Worm (Caenorhabditis elegans) whole organism, L1 larva: Measurements from ENCODE around the gene F46B6.10.
A peak's percentile ranks its signal among the peaks of the same experiment; 100 is the strongest.

Source experiments
- C04F5.9 ChIP-seq: sonication (generic microtip); optimal IDR thresholded peaks from 2 replicates; lab custom pipeline; 2016; ENCODE audit warnings: missing genetic modification characterization, missing compliant biosample characterization
- C16A3.4 ChIP-seq: fragments of 150-350 bp; optimal IDR thresholded peaks from 2 replicates; lab custom pipeline; 2014; ENCODE audit warnings: missing biosample characterization, missing genetic modification characterization
- C34B4.2 ChIP-seq: sonication (generic microtip); optimal IDR thresholded peaks from 2 replicates; lab custom pipeline; 2017; ENCODE audit warnings: mild to moderate bottlenecking, missing genetic modification characterization, missing compliant biosample characterization
- F16B12.6 ChIP-seq: fragments of 150-350 bp; optimal IDR thresholded peaks from 2 replicates; lab custom pipeline; 2014; ENCODE audit warnings: missing biosample characterization, missing genetic modification characterization
- Y116A8C.19 ChIP-seq: sonication (generic microtip); optimal IDR thresholded peaks from 2 replicates; lab custom pipeline; 2016; ENCODE audit warnings: missing compliant biosample characterization, missing genetic modification characterization, borderline replicate concordance
- aha-1 ChIP-seq: fragments of 150-350 bp; optimal IDR thresholded peaks from 2 replicates; lab custom pipeline; 2014; ENCODE audit warnings: missing biosample characterization, missing genetic modification characterization
- alr-1 ChIP-seq: fragments of 200-800 bp; sonication (Bioruptor generic); optimal IDR thresholded peaks from 2 replicates; lab custom pipeline; 2018; ENCODE audit warnings: borderline replicate concordance, mild to moderate bottlenecking, missing genetic modification characterization, missing compliant biosample characterization
- blmp-1 ChIP-seq: fragments of 150-350 bp; optimal IDR thresholded peaks from 2 replicates; lab custom pipeline; 2014; ENCODE audit warnings: missing biosample characterization, missing genetic modification characterization
- ceh-63 ChIP-seq: fragments of 200-800 bp; sonication (Bioruptor generic); optimal IDR thresholded peaks from 2 replicates; lab custom pipeline; 2018; ENCODE audit warnings: mild to moderate bottlenecking, missing genetic modification characterization, missing compliant biosample characterization
- ceh-8 ChIP-seq: fragments of 200-800 bp; sonication (Bioruptor generic); optimal IDR thresholded peaks from 2 replicates; lab custom pipeline; 2018; ENCODE audit warnings: mild to moderate bottlenecking, missing genetic modification characterization, moderate library complexity, missing compliant biosample characterization
- ceh-82 ChIP-seq, 3 experiments: fragments of 150-350 bp in 1 of 3; sonication (generic microtip) in 2 of 3; optimal IDR thresholded peaks; 2 replicates each; lab custom pipeline; 2014 to 2017; ENCODE audit warnings: missing biosample characterization in 3 of 3, missing genetic modification characterization in 3 of 3
- ceh-88 ChIP-seq: fragments of 200-800 bp; sonication (Bioruptor generic); IDR thresholded peaks from 2 replicates; pipeline ENCODE4 v1.3.6; 2022; ENCODE audit warnings: missing genetic modification characterization, missing compliant biosample characterization
- ceh-90 ChIP-seq: sonication (generic microtip); optimal IDR thresholded peaks from 2 replicates; lab custom pipeline; 2016; ENCODE audit warnings: missing genetic modification characterization, missing compliant biosample characterization
- efl-1 ChIP-seq, 4 experiments: fragments of 150-350 bp; optimal IDR thresholded peaks in 3 of 4; peaks in 1 of 4; 1 replicate in 1 of 4; 2 replicates in 3 of 4; lab custom pipeline; 2014; ENCODE audit warnings: missing biosample characterization in 2 of 4, missing genetic modification characterization in 2 of 4, missing genetic modification reagents in 2 of 4
- egl-13 ChIP-seq: sonication (generic microtip); optimal IDR thresholded peaks from 2 replicates; lab custom pipeline; 2016; ENCODE audit warnings: missing genotype, missing genetic modification reagents, missing genetic modification characterization, missing compliant biosample characterization
- egl-27 ChIP-seq, 2 experiments: fragments of 150-350 bp in 1 of 2; sonication (generic microtip); optimal IDR thresholded peaks; 3 replicates each; lab custom pipeline; 2017 to 2018; ENCODE audit warnings: missing biosample characterization in 2 of 2, missing genetic modification characterization in 2 of 2, missing genetic modification reagents in 2 of 2
- fkh-10 ChIP-seq: sonication (generic microtip); optimal IDR thresholded peaks from 2 replicates; lab custom pipeline; 2017; ENCODE audit warnings: missing biosample characterization, missing genetic modification reagents, missing genetic modification characterization
- fkh-8 ChIP-seq: sonication (generic microtip); optimal IDR thresholded peaks from 2 replicates; lab custom pipeline; 2016; ENCODE audit warnings: mild to moderate bottlenecking, missing genetic modification characterization, missing compliant biosample characterization
- fos-1 ChIP-seq: fragments of 150-350 bp; optimal IDR thresholded peaks from 2 replicates; lab custom pipeline; 2014; ENCODE audit warnings: missing biosample characterization, missing genetic modification characterization
- grh-1 ChIP-seq: fragments of 200-800 bp; sonication (Bioruptor generic); IDR thresholded peaks from 2 replicates; pipeline ENCODE4 v1.3.6; 2022; ENCODE audit warnings: missing genetic modification reagents, missing genetic modification characterization, missing compliant biosample characterization
- hlh-4 ChIP-seq: sonication (generic microtip); optimal IDR thresholded peaks from 2 replicates; lab custom pipeline; 2016; ENCODE audit warnings: mild to moderate bottlenecking, missing genetic modification characterization, missing compliant biosample characterization
- jun-1 ChIP-seq: fragments of 150-350 bp; optimal IDR thresholded peaks from 2 replicates; lab custom pipeline; 2014; ENCODE audit warnings: missing biosample characterization, missing genetic modification reagents, missing genetic modification characterization
- lin-13 ChIP-seq: fragments of 150-350 bp; optimal IDR thresholded peaks from 2 replicates; lab custom pipeline; 2014; ENCODE audit warnings: missing biosample characterization, missing genetic modification reagents, missing genetic modification characterization
- lin-14 ChIP-seq: fragments of 200-800 bp; sonication (Bioruptor generic); optimal IDR thresholded peaks from 2 replicates; lab custom pipeline; 2018; ENCODE audit warnings: mild to moderate bottlenecking, missing genetic modification characterization, moderate library complexity, missing compliant biosample characterization
- lin-35 ChIP-seq, 2 experiments: fragments of 150-350 bp; optimal IDR thresholded peaks; 2 replicates each; lab custom pipeline; 2014; ENCODE audit warnings: missing biosample characterization in 2 of 2, missing genetic modification characterization in 2 of 2, missing genetic modification reagents in 2 of 2
- lir-3 ChIP-seq: sonication (generic microtip); optimal IDR thresholded peaks from 2 replicates; lab custom pipeline; 2016; ENCODE audit warnings: mild to moderate bottlenecking, missing genetic modification characterization, moderate library complexity, missing compliant biosample characterization; ENCODE audit not compliant: poor library complexity
- lsy-2 ChIP-seq, 2 experiments: fragments of 150-350 bp; optimal IDR thresholded peaks; 2 replicates each; lab custom pipeline; 2014; ENCODE audit warnings: missing biosample characterization in 2 of 2, missing genetic modification characterization in 2 of 2
- mdl-1 ChIP-seq, 2 experiments: fragments of 150-350 bp; optimal IDR thresholded peaks; 2 replicates each; lab custom pipeline; 2014 to 2017; ENCODE audit warnings: missing biosample characterization in 2 of 2, missing genetic modification characterization in 2 of 2, inconsistent platforms in 1 of 2
- mef-2 ChIP-seq: fragments of 150-350 bp; optimal IDR thresholded peaks from 2 replicates; lab custom pipeline; 2014; ENCODE audit warnings: missing biosample characterization, missing genetic modification characterization
- mep-1 ChIP-seq: fragments of 150-350 bp; optimal IDR thresholded peaks from 2 replicates; lab custom pipeline; 2014; ENCODE audit warnings: missing biosample characterization, missing genetic modification characterization
- nhr-11 ChIP-seq: fragments of 150-350 bp; optimal IDR thresholded peaks from 2 replicates; lab custom pipeline; 2014; ENCODE audit warnings: missing biosample characterization, missing genetic modification characterization
- nhr-19 ChIP-seq: fragments of 200-800 bp; sonication (Bioruptor generic); conservative IDR thresholded peaks from 2 replicates; pipeline ENCODE4 v1.3.6; 2022; ENCODE audit warnings: missing genetic modification characterization, missing compliant biosample characterization
- nhr-20 ChIP-seq: sonication (generic microtip); optimal IDR thresholded peaks from 2 replicates; lab custom pipeline; 2016; ENCODE audit warnings: mild to moderate bottlenecking, missing genetic modification characterization, missing compliant biosample characterization
- nhr-71 ChIP-seq: sonication (generic microtip); optimal IDR thresholded peaks from 2 replicates; lab custom pipeline; 2016; ENCODE audit warnings: mild to moderate bottlenecking, missing genetic modification characterization, moderate library complexity, missing compliant biosample characterization
- nhr-77 ChIP-seq: fragments of 150-350 bp; optimal IDR thresholded peaks from 2 replicates; lab custom pipeline; 2014; ENCODE audit warnings: missing biosample characterization, missing genetic modification characterization
- nhr-84 ChIP-seq: sonication (generic microtip); optimal IDR thresholded peaks from 2 replicates; lab custom pipeline; 2017; ENCODE audit warnings: missing biosample characterization, missing genetic modification characterization
- nhr-85 ChIP-seq: sonication (generic microtip); peaks from one replicate; lab custom pipeline; 2016; ENCODE audit warnings: missing genetic modification characterization, inconsistent platforms, missing compliant biosample characterization
- nhr-90 ChIP-seq: sonication (generic microtip); optimal IDR thresholded peaks from 2 replicates; lab custom pipeline; 2016; ENCODE audit warnings: mild to moderate bottlenecking, missing genetic modification characterization, missing compliant biosample characterization; ENCODE audit not compliant: poor library complexity
- pax-3 ChIP-seq: fragments of 200-800 bp; sonication (Bioruptor generic); optimal IDR thresholded peaks from 2 replicates; lab custom pipeline; 2018; ENCODE audit warnings: mild to moderate bottlenecking, missing genetic modification characterization, moderate library complexity, missing compliant biosample characterization
- snpc-4 ChIP-seq: fragments of 150-350 bp; optimal IDR thresholded peaks from 2 replicates; lab custom pipeline; 2014; ENCODE audit warnings: missing biosample characterization, missing genetic modification characterization
- sox-4 ChIP-seq: sonication (generic microtip); optimal IDR thresholded peaks from 2 replicates; lab custom pipeline; 2016; ENCODE audit warnings: missing genetic modification characterization, missing compliant biosample characterization
- sptf-1 ChIP-seq: fragments of 150-350 bp; optimal IDR thresholded peaks from 2 replicates; lab custom pipeline; 2014; ENCODE audit warnings: missing biosample characterization, missing genetic modification characterization
- sup-37 ChIP-seq: fragments of 200-800 bp; sonication (Bioruptor generic); optimal IDR thresholded peaks from 2 replicates; lab custom pipeline; 2018; ENCODE audit warnings: mild to moderate bottlenecking, missing genetic modification characterization, missing compliant biosample characterization
- swsn-7 ChIP-seq: sonication (generic microtip); optimal IDR thresholded peaks from 2 replicates; lab custom pipeline; 2016; ENCODE audit warnings: missing genetic modification characterization, missing compliant biosample characterization
- tlp-1 ChIP-seq: fragments of 150-350 bp; optimal IDR thresholded peaks from 2 replicates; lab custom pipeline; 2014; ENCODE audit warnings: missing biosample characterization, missing genetic modification characterization
- unc-130 ChIP-seq: fragments of 150-350 bp; optimal IDR thresholded peaks from 2 replicates; lab custom pipeline; 2017; ENCODE audit warnings: missing biosample characterization, missing genetic modification characterization, inconsistent platforms
- unc-98 ChIP-seq: fragments of 200-800 bp; sonication (Bioruptor generic); IDR thresholded peaks from 2 replicates; pipeline ENCODE4 v1.3.6; 2022; ENCODE audit warnings: missing genetic modification characterization, missing compliant biosample characterization
- vab-15 ChIP-seq: sonication (generic microtip); optimal IDR thresholded peaks from 2 replicates; lab custom pipeline; 2017; ENCODE audit warnings: missing genotype, mild to moderate bottlenecking, missing genetic modification characterization, missing compliant biosample characterization
- xbp-1 ChIP-seq: sonication (generic microtip); optimal IDR thresholded peaks from 2 replicates; lab custom pipeline; 2016; ENCODE audit warnings: missing genetic modification characterization, missing compliant biosample characterization
- zag-1 ChIP-seq: fragments of 150-350 bp; optimal IDR thresholded peaks from 2 replicates; lab custom pipeline; 2014; ENCODE audit warnings: missing biosample characterization, missing genetic modification characterization
- ztf-4 ChIP-seq: fragments of 150-350 bp; optimal IDR thresholded peaks from 2 replicates; lab custom pipeline; 2014; ENCODE audit warnings: missing biosample characterization, missing genetic modification characterization

The F46B6.10 gene

ce11 chrV:9789657-9790261 is 12.1 kb downstream of the F46B6.10 start, which contains the start of gene ztf-7:
TSS of gene ztf-7 (minus strand) at chrV:9789707.
- TF ChIP-seq sup-37 (GFP tag; lab: Kevin White, UChicago) = peak; percentile 98
- peak; percentile 100 for TF ChIP-seq nhr-71 (tag; lab: Kevin White, UChicago)
- no peak for TF ChIP-seq ceh-63 (GFP tag; lab: Kevin White, UChicago)
- peak; percentile 95 for TF ChIP-seq egl-13
- no peak for TF ChIP-seq egl-27 (tag; optimal IDR thresholded peaks at IDR 0.05; lab: Kevin White, UChicago)
- TF ChIP-seq aha-1 = peak; percentile 83
- peak; percentile 95 to 96 for TF ChIP-seq lsy-2 (tag; optimal IDR thresholded peaks at IDR 0.05; lab: Kevin White, UChicago)
- peak; percentile 77 for TF ChIP-seq vab-15 (tag; lab: Kevin White, UChicago)
- TF ChIP-seq grh-1 (GFP tag; lab: Robert Waterston, UW) = peak; percentile 96
- peak; percentile 99 for TF ChIP-seq nhr-85 (tag; lab: Kevin White, UChicago)
- peak; percentile 81 for TF ChIP-seq nhr-77
- TF ChIP-seq lin-13 (GFP tag; lab: Kevin White, UChicago) = peak; percentile 97
- TF ChIP-seq ceh-90 (tag; lab: Kevin White, UChicago) = no peak
- TF ChIP-seq mef-2 (tag; lab: Kevin White, UChicago) = peak; percentile 90
- TF ChIP-seq C16A3.4 (tag; lab: Kevin White, UChicago) = peak; percentile 97
- peak; percentile 69 for TF ChIP-seq F16B12.6 (tag; lab: Kevin White, UChicago)
- peak; percentile 100 for TF ChIP-seq nhr-20 (tag; lab: Kevin White, UChicago)
- TF ChIP-seq fkh-8 (tag; lab: Kevin White, UChicago) = peak; percentile 99
- TF ChIP-seq efl-1 (optimal IDR thresholded peaks at IDR 0.05; lab: Kevin White, UChicago) = peak; percentile 91 to 93
- TF ChIP-seq efl-1 (GFP tag; optimal IDR thresholded peaks at IDR 0.05 in 1 of 2; lab: Kevin White, UChicago) = peak; percentile 83 to 99
- TF ChIP-seq lin-35 (GFP tag; optimal IDR thresholded peaks at IDR 0.05; lab: Kevin White, UChicago) = peak; percentile 90 to 94
- TF ChIP-seq C04F5.9 (tag; lab: Kevin White, UChicago) = peak; percentile 85
- TF ChIP-seq hlh-4 = no peak
- TF ChIP-seq sptf-1 (tag; lab: Kevin White, UChicago) = no peak
- TF ChIP-seq ceh-8 = peak; percentile 93
- TF ChIP-seq unc-98 (GFP tag; lab: Robert Waterston, UW) = peak; percentile 87
- TF ChIP-seq nhr-19 = peak; percentile 99
- peak; percentile 94 for TF ChIP-seq ceh-88
- TF ChIP-seq pax-3 (tag; lab: Kevin White, UChicago) = peak; percentile 96
- TF ChIP-seq nhr-11 (tag; lab: Kevin White, UChicago) = peak; percentile 93
- peak; percentile 61 for TF ChIP-seq C34B4.2 (tag; lab: Kevin White, UChicago)
- no peak for TF ChIP-seq zag-1
- no peak for TF ChIP-seq nhr-84
- TF ChIP-seq mep-1 (tag; lab: Kevin White, UChicago) = peak; percentile 99
- TF ChIP-seq swsn-7 (tag; lab: Kevin White, UChicago) = peak; percentile 98
- TF ChIP-seq fos-1 (tag; lab: Kevin White, UChicago) = peak; percentile 82
- TF ChIP-seq xbp-1 (tag; lab: Kevin White, UChicago) = peak; percentile 98
- TF ChIP-seq lin-14 = peak; percentile 100
- TF ChIP-seq Y116A8C.19 (tag; lab: Kevin White, UChicago) = no peak
- TF ChIP-seq unc-130 (tag; lab: Kevin White, UChicago) = peak; percentile 99
- TF ChIP-seq ztf-4 = peak; percentile 95
- no peak for TF ChIP-seq alr-1
- peak; percentile 98 for TF ChIP-seq nhr-90 (tag; lab: Kevin White, UChicago)
- peak; percentile 86 for TF ChIP-seq lir-3 (tag; lab: Kevin White, UChicago)
- peak; percentile 95 for TF ChIP-seq snpc-4 (tag; lab: Kevin White, UChicago)
- peak; percentile 88 for TF ChIP-seq blmp-1 (tag; lab: Kevin White, UChicago)
- TF ChIP-seq tlp-1 (tag; lab: Kevin White, UChicago) = no peak
- peak; percentile 93 for TF ChIP-seq jun-1 (tag; lab: Kevin White, UChicago)
- peak; percentile 85 to 94 (median 85) for TF ChIP-seq ceh-82 (tag; optimal IDR thresholded peaks at IDR 0.05; lab: Kevin White, UChicago)
- peak; percentile 86 for TF ChIP-seq sox-4 (tag; lab: Kevin White, UChicago)
- TF ChIP-seq mdl-1 (tag; optimal IDR thresholded peaks at IDR 0.05; lab: Kevin White, UChicago) = peak; percentile 59 to 100
- peak; percentile 71 for TF ChIP-seq fkh-10
